Worm (Caenorhabditis elegans): ENCODE data around the gene crn-7.

The crn-7 gene

ce11 chrIII:8310239-8311057, 42.1 kb downstream of the crn-7 start, which contains the start of gene F10E9.3:
F10E9.3 (plus strand) TSS chrIII:8311007.
- TF ChIP-seq nhr-2 (tag; optimal IDR thresholded peaks at IDR 0.05) (no peak), blmp-1 (tag; optimal IDR thresholded peaks at IDR 0.05) (no peak), hlh-1 (tag; optimal IDR thresholded peaks at IDR 0.05) (peak; percentile 39), lin-32 (GFP tag; optimal IDR thresholded peaks at IDR 0.05) (no peak), snpc-4 (tag; optimal IDR thresholded peaks at IDR 0.05) (no peak), sem-2 (GFP tag; optimal IDR thresholded peaks at IDR 0.05) (no peak), unc-39 (tag; optimal IDR thresholded peaks at IDR 0.05) (no peak), pha-4 (tag; optimal IDR thresholded peaks at IDR 0.05) (no peak), ceh-39 (tag; optimal IDR thresholded peaks at IDR 0.05) (peak; percentile 34), ceh-43 (GFP tag; optimal IDR thresholded peaks at IDR 0.05) (no peak), nhr-12 (tag; optimal IDR thresholded peaks at IDR 0.05) (no peak), mab-5 (tag; optimal IDR thresholded peaks at IDR 0.05) (no peak), ztf-11 (tag; optimal IDR thresholded peaks at IDR 0.05) (no peak), drap-1 (GFP tag; optimal IDR thresholded peaks at IDR 0.05) (no peak), nhr-76 (tag; optimal IDR thresholded peaks at IDR 0.05) (no peak), nhr-237 (tag; optimal IDR thresholded peaks at IDR 0.05) (no peak), mep-1 (tag; optimal IDR thresholded peaks at IDR 0.05) (peak; percentile 49), unc-120 (tag; optimal IDR thresholded peaks at IDR 0.05; ENCODE audit: poor library complexity, severe bottlenecking) (no peak), bed-3 (GFP tag; optimal IDR thresholded peaks at IDR 0.05) (no peak), nhr-28 (tag; optimal IDR thresholded peaks at IDR 0.05) (no peak), M03D4.4 (tag; optimal IDR thresholded peaks at IDR 0.05) (no peak), lsy-2 (tag; optimal IDR thresholded peaks at IDR 0.05) (peak; percentile 93), cnd-1 (tag; optimal IDR thresholded peaks at IDR 0.05) (no peak), elt-3 (tag; optimal IDR thresholded peaks at IDR 0.05) (no peak), flh-1 (GFP tag; optimal IDR thresholded peaks at IDR 0.05) (no peak), tbx-8 (GFP tag; optimal IDR thresholded peaks at IDR 0.05) (no peak), elt-1 (tag; optimal IDR thresholded peaks at IDR 0.05; ENCODE audit: borderline replicate concordance, insufficient read depth) (no peak), zip-8 (tag; optimal IDR thresholded peaks at IDR 0.05) (no peak), mls-2 (tag; optimal IDR thresholded peaks at IDR 0.05) (no peak), sptf-1 (tag; optimal IDR thresholded peaks at IDR 0.05) (no peak), ces-1 (GFP tag; optimal IDR thresholded peaks at IDR 0.05) (peak; percentile 8), ceh-83 (GFP tag; optimal IDR thresholded peaks at IDR 0.05) (no peak), unc-62 (GFP tag; optimal IDR thresholded peaks at IDR 0.05) (no peak), ham-2 (GFP tag; optimal IDR thresholded peaks at IDR 0.05) (no peak), lin-13 (tag; optimal IDR thresholded peaks at IDR 0.05) (no peak)

- no peak for TF ChIP-seq hlh-1 (tag; optimal IDR thresholded peaks at IDR 0.05)
- no peak for TF ChIP-seq cnd-1 (tag; optimal IDR thresholded peaks at IDR 0.05)
- no peak for TF ChIP-seq lsy-2 (tag; optimal IDR thresholded peaks at IDR 0.05)
- no peak for TF ChIP-seq ceh-39 (tag; optimal IDR thresholded peaks at IDR 0.05)
- TF ChIP-seq zip-8 (tag; optimal IDR thresholded peaks at IDR 0.05), result no peak
Measured at ce11 chrIII:8312393-8312792, 44.1 kb downstream of the crn-7 start, which contains the start of gene F10E9.2. F10E9.2 (plus strand) TSS chrIII:8312693.

ce11 chrIII:8318488-8318887, 50.2 kb downstream of the crn-7 start, which contains the start of gene sas-4:
sas-4 (minus strand) TSS chrIII:8318588.
- TF ChIP-seq unc-62 (GFP tag; optimal IDR thresholded peaks at IDR 0.05) (no peak), ztf-11 (tag; optimal IDR thresholded peaks at IDR 0.05) (no peak), mls-2 (tag; optimal IDR thresholded peaks at IDR 0.05) (no peak), snpc-4 (tag; optimal IDR thresholded peaks at IDR 0.05) (no peak), flh-1 (GFP tag; optimal IDR thresholded peaks at IDR 0.05) (no peak), lsy-2 (tag; optimal IDR thresholded peaks at IDR 0.05) (no peak), sem-2 (GFP tag; optimal IDR thresholded peaks at IDR 0.05) (no peak), lin-32 (GFP tag; optimal IDR thresholded peaks at IDR 0.05) (no peak), elt-1 (tag; optimal IDR thresholded peaks at IDR 0.05; ENCODE audit: borderline replicate concordance, insufficient read depth) (no peak), ceh-39 (tag; optimal IDR thresholded peaks at IDR 0.05) (no peak), nhr-12 (tag; optimal IDR thresholded peaks at IDR 0.05) (no peak), pha-4 (tag; optimal IDR thresholded peaks at IDR 0.05) (no peak)
